Worm (Caenorhabditis elegans) whole organism, young adult: Measurements from ENCODE around the gene F23H11.2.

Source experiments
- B0019.2 ChIP-seq: fragments of 200-800 bp; sonication (Bioruptor generic); conservative IDR thresholded peaks from 2 replicates; pipeline ENCODE4 v1.3.6; 2022; ENCODE audit warnings: missing genetic modification reagents, missing genetic modification characterization, missing compliant biosample characterization
- K11D2.4 ChIP-seq: fragments of 200-800 bp; sonication (Bioruptor generic); IDR thresholded peaks from 2 replicates; pipeline ENCODE4 v1.3.6; 2022; ENCODE audit warnings: missing genetic modification reagents, missing genetic modification characterization, missing compliant biosample characterization
- K12H6.12 ChIP-seq: fragments of 200-800 bp; sonication (Bioruptor generic); optimal IDR thresholded peaks from 2 replicates; lab custom pipeline; 2018; ENCODE audit warnings: mild to moderate bottlenecking, missing genetic modification characterization, missing compliant biosample characterization
- Y56A3A.18 ChIP-seq: fragments of 200-800 bp; sonication (Bioruptor generic); IDR thresholded peaks from 2 replicates; pipeline ENCODE4 v1.3.6; 2022; ENCODE audit warnings: missing genetic modification reagents, missing genetic modification characterization, missing compliant biosample characterization
- akir-1 ChIP-seq: fragments of 200-800 bp; sonication (Bioruptor generic); optimal IDR thresholded peaks from 2 replicates; lab custom pipeline; 2018; ENCODE audit warnings: mild to moderate bottlenecking, missing genetic modification characterization, moderate library complexity, missing compliant biosample characterization
- aptf-3 ChIP-seq: fragments of 200-800 bp; sonication (Bioruptor generic); IDR thresholded peaks from 2 replicates; pipeline ENCODE4 v1.3.6; 2022; ENCODE audit warnings: missing genetic modification characterization, missing compliant biosample characterization
- attf-5 ChIP-seq: fragments of 200-800 bp; sonication (Bioruptor generic); optimal IDR thresholded peaks from 2 replicates; lab custom pipeline; 2018; ENCODE audit warnings: mild to moderate bottlenecking, missing genetic modification characterization, missing compliant biosample characterization
- cebp-1 ChIP-seq, 2 experiments: fragments of 200-800 bp in 1 of 2; sonication (Bioruptor generic) in 1 of 2; sonication (generic microtip) in 1 of 2; IDR thresholded peaks in 1 of 2; optimal IDR thresholded peaks in 1 of 2; 2 replicates each; pipeline versions ENCODE4 v1.3.6 to Lab custom; 2017 to 2022; ENCODE audit warnings: missing compliant biosample characterization in 2 of 2, missing genetic modification characterization in 2 of 2, mild to moderate bottlenecking in 1 of 2, missing genetic modification reagents in 1 of 2, moderate library complexity in 1 of 2
- ceh-91 ChIP-seq: fragments of 200-800 bp; sonication (Bioruptor generic); IDR thresholded peaks from 2 replicates; pipeline ENCODE4 v1.3.6; 2022; ENCODE audit warnings: missing genetic modification reagents, missing genetic modification characterization, missing compliant biosample characterization
- let-607 ChIP-seq, 2 experiments: fragments of 200-800 bp in 1 of 2; sonication (Bioruptor generic) in 1 of 2; sonication (generic microtip) in 1 of 2; optimal IDR thresholded peaks; 2 replicates each; lab custom pipeline; 2016 to 2018; ENCODE audit warnings: mild to moderate bottlenecking in 2 of 2, missing compliant biosample characterization in 2 of 2, missing genetic modification characterization in 2 of 2, moderate library complexity in 2 of 2, missing genotype in 1 of 2
- lin-35 ChIP-seq, 3 experiments: fragments of 150-350 bp in 2 of 3; sonication (generic microtip) in 1 of 3; optimal IDR thresholded peaks; 2 replicates each; lab custom pipeline; 2014 to 2018; ENCODE audit warnings: missing biosample characterization in 3 of 3, missing genetic modification characterization in 3 of 3, missing genetic modification reagents in 3 of 3
- mel-28 ChIP-seq: sonication (generic microtip); optimal IDR thresholded peaks from 2 replicates; lab custom pipeline; 2016; ENCODE audit warnings: borderline replicate concordance, mild to moderate bottlenecking, missing genetic modification characterization, missing compliant biosample characterization
- mes-4 ChIP-seq: sonication (generic microtip); optimal IDR thresholded peaks from 2 replicates; lab custom pipeline; 2016; ENCODE audit warnings: missing genotype, missing genetic modification characterization, missing compliant biosample characterization
- nfya-1 ChIP-seq: sonication (generic microtip); optimal IDR thresholded peaks from 2 replicates; lab custom pipeline; 2017; ENCODE audit warnings: antibody characterized with exemption, missing compliant biosample characterization, missing genetic modification characterization, borderline replicate concordance; ENCODE audit not compliant: insufficient read depth
- nhr-80 ChIP-seq: sonication (generic microtip); optimal IDR thresholded peaks from 2 replicates; lab custom pipeline; 2016; ENCODE audit warnings: missing genetic modification characterization, missing compliant biosample characterization
- pbrm-1 ChIP-seq: fragments of 200-800 bp; sonication (Bioruptor generic); IDR thresholded peaks from 2 replicates; pipeline ENCODE4 v1.3.6; 2022; ENCODE audit warnings: missing genetic modification reagents, missing genetic modification characterization, missing compliant biosample characterization
- sptf-2 ChIP-seq: fragments of 200-800 bp; sonication (Bioruptor generic); optimal IDR thresholded peaks from 2 replicates; lab custom pipeline; 2018; ENCODE audit warnings: mild to moderate bottlenecking, missing genetic modification characterization, missing compliant biosample characterization
- unc-62 ChIP-seq: fragments of 150-350 bp; optimal IDR thresholded peaks from 2 replicates; lab custom pipeline; 2014; ENCODE audit warnings: missing biosample characterization, missing genetic modification reagents, missing genetic modification characterization
- zfh-2 ChIP-seq: fragments of 200-800 bp; sonication (Bioruptor generic); conservative IDR thresholded peaks from 2 replicates; pipeline ENCODE4 v1.3.6; 2022; ENCODE audit warnings: missing genetic modification reagents, missing genetic modification characterization, missing compliant biosample characterization

Gene F23H11.2

DNA sequence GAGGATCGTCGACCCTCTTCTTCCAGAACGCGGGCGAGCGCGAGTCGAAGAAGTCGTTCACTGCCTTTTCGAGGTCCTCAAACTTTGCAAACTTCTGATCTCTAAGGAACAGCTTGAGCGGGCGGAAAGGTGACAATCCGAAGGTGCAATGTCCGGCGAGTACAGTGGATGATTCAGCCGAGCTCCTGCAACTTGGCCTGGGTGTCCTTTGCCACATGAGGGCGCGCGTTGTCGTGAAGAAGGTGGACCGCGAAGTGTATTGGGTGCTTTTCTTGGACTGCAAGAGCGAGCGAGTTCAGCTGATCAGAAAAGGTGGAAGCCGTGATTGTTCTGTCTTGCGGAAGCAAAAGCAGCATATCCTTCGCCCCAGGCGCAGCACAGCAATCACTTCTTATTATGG lies 46.4 kb downstream of the F23H11.2 start:
- TF ChIP-seq Y56A3A.18 (GFP tag; lab: Robert Waterston, UW) (no peak), sptf-2 (GFP tag; lab: Kevin White, UChicago) (no peak), zfh-2 (GFP tag; lab: Robert Waterston, UW) (peak; percentile 64), pbrm-1 (GFP tag; lab: Robert Waterston, UW) (no peak), nfya-1 (tag; lab: Kevin White, UChicago) (no peak), ceh-91 (no peak)

ce11 chrIII:943426-943927 lies 47.9 kb downstream of the F23H11.2 start, which contains the start of gene fbxa-59:
TSS of gene fbxa-59 (minus strand) at chrIII:943476.
- TF ChIP-seq mes-4 (tag; lab: Kevin White, UChicago) (no peak), K11D2.4 (GFP tag; lab: Robert Waterston, UW) (no peak), B0019.2 (no peak), lin-35 (GFP tag; optimal IDR thresholded peaks at IDR 0.05; lab: Kevin White, UChicago) (no peak), mel-28 (tag; lab: Kevin White, UChicago) (no peak), ceh-91 (no peak), K12H6.12 (tag; lab: Kevin White, UChicago) (no peak), let-607 (tag; optimal IDR thresholded peaks at IDR 0.05; lab: Kevin White, UChicago) (peak in 1 of 2 experiments; percentile 2), aptf-3 (no peak), cebp-1 (GFP tag; IDR thresholded peaks at IDR 0.05; lab: Robert Waterston, UW) (peak; percentile 65; the same call in 1 of the 2 replicates), cebp-1 (tag; optimal IDR thresholded peaks at IDR 0.05; lab: Kevin White, UChicago) (peak; percentile 56), nhr-80 (tag; lab: Kevin White, UChicago) (peak; percentile 55), unc-62 (GFP tag; lab: Kevin White, UChicago) (peak; percentile 67)

DNA sequence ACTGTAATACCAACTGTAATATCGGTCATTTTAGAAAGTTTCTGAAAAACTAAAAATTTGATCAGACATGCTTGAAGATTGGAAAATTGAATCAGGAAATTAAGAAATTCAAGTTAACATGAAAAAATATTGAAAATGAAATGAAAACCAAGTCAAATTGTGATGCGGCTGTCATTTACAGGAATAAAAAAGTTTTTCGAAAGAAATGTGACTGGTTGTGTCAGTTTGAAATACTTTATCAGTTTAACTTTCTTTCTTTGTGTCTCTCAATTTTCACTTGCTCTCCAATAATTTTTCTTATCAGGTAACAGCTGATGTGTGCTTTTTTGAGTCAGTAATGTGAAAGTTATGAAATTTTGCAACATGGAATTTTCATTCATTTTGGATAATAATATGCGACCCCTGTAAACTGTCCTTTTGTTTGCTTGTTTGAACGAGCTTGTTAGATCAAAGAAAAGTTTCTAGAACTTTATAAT lies 50.7 kb downstream of the F23H11.2 start, which contains the start of gene fbxa-60:
Gene fbxa-60 (minus strand): TSS at position 51 of the 476 bp plus-strand sequence.
- peak; percentile 79 for TF ChIP-seq nhr-80 (tag; lab: Kevin White, UChicago)
- peak; percentile 27 for TF ChIP-seq attf-5 (GFP tag; lab: Kevin White, UChicago)
- peak; percentile 88 for TF ChIP-seq cebp-1 (GFP tag; IDR thresholded peaks at IDR 0.05; lab: Robert Waterston, UW)
- TF ChIP-seq cebp-1 (tag; optimal IDR thresholded peaks at IDR 0.05; lab: Kevin White, UChicago), result peak; percentile 78
- TF ChIP-seq unc-62 (GFP tag; lab: Kevin White, UChicago), result peak; percentile 60
- no peak for TF ChIP-seq akir-1
- TF ChIP-seq, all 124 proteins: peak for 4
